Fruit fly (Drosophila melanogaster) whole organism, wandering third instar larva: ENCODE results near the gene Dsp1.

Experiments
- HLH106 ChIP-seq: fragments of 200-800 bp; optimal IDR thresholded peaks from 3 replicates; lab custom pipeline; 2019; ENCODE audit warnings: missing biosample characterization, mild to moderate bottlenecking, missing genetic modification characterization, moderate library complexity
- Hr83 ChIP-seq: fragments of 200-300 bp; sonication (Bioruptor generic); optimal IDR thresholded peaks from 2 replicates; lab custom pipeline; 2016; ENCODE audit warnings: missing biosample characterization, mild to moderate bottlenecking, missing genetic modification characterization, moderate library complexity; ENCODE audit not compliant: poor library complexity, severe bottlenecking
- OdsH ChIP-seq: fragments of 200-800 bp; sonication (Bioruptor generic); optimal IDR thresholded peaks from 2 replicates; lab custom pipeline; 2016; ENCODE audit warnings: missing biosample characterization, mild to moderate bottlenecking, missing genetic modification characterization
- br ChIP-seq: fragments of 200-800 bp; sonication (Bioruptor generic); optimal IDR thresholded peaks from 2 replicates; lab custom pipeline; 2016; ENCODE audit warnings: missing biosample characterization, missing genetic modification characterization
- dsf ChIP-seq: sonication (Bioruptor generic); optimal IDR thresholded peaks from 2 replicates; lab custom pipeline; 2016; ENCODE audit warnings: missing biosample characterization, missing genetic modification characterization, borderline replicate concordance
- fru ChIP-seq: fragments of 200-800 bp; sonication (Bioruptor generic); optimal IDR thresholded peaks from 3 replicates; lab custom pipeline; 2016; ENCODE audit warnings: missing biosample characterization, mild to moderate bottlenecking, missing genetic modification characterization
- lola ChIP-seq: fragments of >200 bp; optimal IDR thresholded peaks from 2 replicates; lab custom pipeline; 2017; ENCODE audit warnings: missing biosample characterization, missing genetic modification characterization
- pan ChIP-seq: fragments of >200 bp; optimal IDR thresholded peaks from 2 replicates; lab custom pipeline; 2017
- psq ChIP-seq: fragments of 200-800 bp; sonication (Bioruptor generic); optimal IDR thresholded peaks from 3 replicates; lab custom pipeline; 2017; ENCODE audit warnings: missing biosample characterization, mild to moderate bottlenecking, missing genetic modification characterization, moderate library complexity
- sv ChIP-seq: fragments of 200-800 bp; sonication (Bioruptor generic); optimal IDR thresholded peaks from 3 replicates; lab custom pipeline; 2016; ENCODE audit warnings: missing biosample characterization, missing genetic modification characterization

- TF ChIP-seq OdsH (peak; percentile 10), HLH106 (no peak), fru (GFP tag; lab: Kevin White, UChicago) (no peak), br (GFP tag; lab: Kevin White, UChicago) (no peak), pan (no peak), psq (GFP tag; lab: Kevin White, UChicago) (peak; percentile 19), Hr83 (GFP tag; lab: Kevin White, UChicago) (no peak), dsf (GFP tag; lab: Kevin White, UChicago) (no peak), sv (GFP tag; lab: Kevin White, UChicago) (no peak), lola (GFP tag; lab: Kevin White, UChicago) (no peak)
Measured at dm6 chrX:16373541-16373940, 40.1 kb downstream of the Dsp1 start.
